Worm (Caenorhabditis elegans) whole organism, L3 larva: ENCODE data around the gene C45B11.2.

Experiments
- R02D3.7 ChIP-seq: fragments of 150-350 bp; optimal IDR thresholded peaks from 2 replicates; lab custom pipeline; 2014; ENCODE audit warnings: missing biosample characterization, missing genetic modification characterization
- aly-2 ChIP-seq: fragments of 150-350 bp; optimal IDR thresholded peaks from 2 replicates; lab custom pipeline; 2014; ENCODE audit warnings: missing biosample characterization, missing genetic modification characterization
- ama-1 ChIP-seq: fragments of 150-350 bp; optimal IDR thresholded peaks from 2 replicates; lab custom pipeline; 2018
- ceh-28 ChIP-seq: fragments of 150-350 bp; optimal IDR thresholded peaks from 2 replicates; lab custom pipeline; 2014; ENCODE audit warnings: missing biosample characterization, missing genetic modification reagents, missing genetic modification characterization
- egl-27 ChIP-seq: sonication (generic microtip); optimal IDR thresholded peaks from 4 replicates; lab custom pipeline; 2017; ENCODE audit warnings: missing biosample characterization, missing genetic modification reagents, missing genetic modification characterization
- egl-5 ChIP-seq: fragments of 150-350 bp; optimal IDR thresholded peaks from 2 replicates; lab custom pipeline; 2017; ENCODE audit warnings: missing biosample characterization, missing genetic modification reagents, missing genetic modification characterization, inconsistent platforms
- elt-1 ChIP-seq: fragments of 150-350 bp; optimal IDR thresholded peaks from 2 replicates; lab custom pipeline; 2014; ENCODE audit warnings: missing biosample characterization, missing genetic modification characterization
- elt-2 ChIP-seq: sonication (generic microtip); optimal IDR thresholded peaks from 2 replicates; lab custom pipeline; 2016; ENCODE audit warnings: missing genetic modification reagents, mild to moderate bottlenecking, missing genetic modification characterization, missing compliant biosample characterization
- elt-3 ChIP-seq, 3 experiments: fragments of 150-350 bp in 1 of 3; sonication (generic microtip) in 2 of 3; optimal IDR thresholded peaks; 2 replicates in 2 of 3; 4 replicates in 1 of 3; lab custom pipeline; 2014 to 2017; ENCODE audit warnings: missing biosample characterization in 3 of 3, missing genetic modification characterization in 3 of 3
- fkh-10 ChIP-seq: sonication (generic microtip); optimal IDR thresholded peaks from 2 replicates; lab custom pipeline; 2017; ENCODE audit warnings: missing biosample characterization, missing genetic modification reagents, missing genetic modification characterization
- fkh-2 ChIP-seq: fragments of 150-350 bp; optimal IDR thresholded peaks from 2 replicates; lab custom pipeline; 2014; ENCODE audit warnings: missing biosample characterization, missing genetic modification reagents, missing genetic modification characterization
- fos-1 ChIP-seq: fragments of 150-350 bp; optimal IDR thresholded peaks from 2 replicates; lab custom pipeline; 2014; ENCODE audit warnings: missing biosample characterization, missing genetic modification characterization
- hmg-11 ChIP-seq: sonication (generic microtip); optimal IDR thresholded peaks from 2 replicates; lab custom pipeline; 2016; ENCODE audit warnings: missing genetic modification characterization, missing compliant biosample characterization
- jun-1 ChIP-seq: fragments of 150-350 bp; optimal IDR thresholded peaks from 2 replicates; lab custom pipeline; 2014; ENCODE audit warnings: missing biosample characterization, missing genetic modification reagents, missing genetic modification characterization
- lin-15B ChIP-seq: fragments of 150-350 bp; optimal IDR thresholded peaks from 2 replicates; lab custom pipeline; 2014; ENCODE audit warnings: missing biosample characterization, missing genetic modification characterization
- lin-39 ChIP-seq: fragments of 150-350 bp; optimal IDR thresholded peaks from 2 replicates; lab custom pipeline; 2018; ENCODE audit warnings: missing biosample characterization, missing genetic modification reagents, missing genetic modification characterization
- mdl-1 ChIP-seq: fragments of 150-350 bp; optimal IDR thresholded peaks from 2 replicates; lab custom pipeline; 2014; ENCODE audit warnings: missing biosample characterization, missing genetic modification characterization
- nfya-1 ChIP-seq: sonication (generic microtip); optimal IDR thresholded peaks from 2 replicates; lab custom pipeline; 2017; ENCODE audit warnings: missing genetic modification characterization, mild to moderate bottlenecking, missing compliant biosample characterization, antibody characterized with exemption, moderate library complexity; ENCODE audit not compliant: insufficient read depth
- nhr-11 ChIP-seq: fragments of 150-350 bp; optimal IDR thresholded peaks from 2 replicates; lab custom pipeline; 2014; ENCODE audit warnings: missing biosample characterization, missing genetic modification characterization
- nhr-12 ChIP-seq: fragments of 150-350 bp; optimal IDR thresholded peaks from 2 replicates; lab custom pipeline; 2014; ENCODE audit warnings: missing biosample characterization, missing genetic modification characterization
- nhr-28 ChIP-seq: fragments of 150-350 bp; optimal IDR thresholded peaks from 2 replicates; lab custom pipeline; 2014; ENCODE audit warnings: missing biosample characterization, missing genetic modification characterization
- nhr-43 ChIP-seq: sonication (generic microtip); optimal IDR thresholded peaks from 2 replicates; lab custom pipeline; 2016; ENCODE audit warnings: mild to moderate bottlenecking, missing genetic modification characterization, missing compliant biosample characterization; ENCODE audit not compliant: poor library complexity, severe bottlenecking
- nhr-77 ChIP-seq: fragments of 150-350 bp; optimal IDR thresholded peaks from 2 replicates; lab custom pipeline; 2014; ENCODE audit warnings: missing biosample characterization, missing genetic modification characterization
- pha-4 ChIP-seq: fragments of 150-350 bp; optimal IDR thresholded peaks from 2 replicates; lab custom pipeline; 2014; ENCODE audit warnings: missing biosample characterization, missing genetic modification reagents, missing genetic modification characterization
- pqm-1 ChIP-seq: fragments of 150-350 bp; optimal IDR thresholded peaks from 2 replicates; lab custom pipeline; 2017; ENCODE audit warnings: missing biosample characterization, missing genetic modification characterization, inconsistent platforms
- skn-1 ChIP-seq: fragments of 150-350 bp; optimal IDR thresholded peaks from 2 replicates; lab custom pipeline; 2014; ENCODE audit warnings: missing biosample characterization, missing genetic modification characterization
- snpc-4 ChIP-seq: fragments of 150-350 bp; optimal IDR thresholded peaks from 2 replicates; lab custom pipeline; 2014; ENCODE audit warnings: missing biosample characterization, missing genetic modification characterization
- tbx-2 ChIP-seq: sonication (generic microtip); optimal IDR thresholded peaks from 2 replicates; lab custom pipeline; 2016; ENCODE audit warnings: mild to moderate bottlenecking, missing genetic modification characterization, missing compliant biosample characterization
- unc-62 ChIP-seq: fragments of 150-350 bp; sonication (generic microtip); optimal IDR thresholded peaks from 4 replicates; lab custom pipeline; 2014; ENCODE audit warnings: missing biosample characterization, missing genetic modification reagents, missing genetic modification characterization
- zag-1 ChIP-seq: fragments of 150-350 bp; optimal IDR thresholded peaks from 2 replicates; lab custom pipeline; 2014; ENCODE audit warnings: missing biosample characterization, missing genetic modification characterization
- ztf-11 ChIP-seq: fragments of 150-350 bp; optimal IDR thresholded peaks from 2 replicates; lab custom pipeline; 2014; ENCODE audit warnings: missing biosample characterization, missing genetic modification characterization
- ztf-4 ChIP-seq: fragments of 150-350 bp; optimal IDR thresholded peaks from 2 replicates; lab custom pipeline; 2014; ENCODE audit warnings: missing biosample characterization, missing genetic modification characterization

The C45B11.2 gene

ce11 chrV:11078874-11079273 is 36.4 kb downstream of the C45B11.2 start:
- no peak for TF ChIP-seq aly-2

ce11 chrV:11080345-11081102 is 38.0 kb downstream of the C45B11.2 start, which contains the start of gene act-1:
TSS of gene act-1 (plus strand) at chrV:11081052.
- TF ChIP-seq fkh-10 (GFP tag; lab: Kevin White, UChicago), result no peak
- peak; percentile 31 for TF ChIP-seq hmg-11 (tag; lab: Kevin White, UChicago)
- TF ChIP-seq nhr-28, result no peak
- peak; percentile 80 for TF ChIP-seq nfya-1
- TF ChIP-seq zag-1 (tag; lab: Kevin White, UChicago), result no peak
- TF ChIP-seq elt-1 (tag; lab: Kevin White, UChicago), result no peak
- TF ChIP-seq elt-2 (tag; lab: Kevin White, UChicago), result peak; percentile 89
- TF ChIP-seq fos-1 (tag; lab: Kevin White, UChicago), result peak; percentile 32
- TF ChIP-seq ama-1 (lab: Kevin White, UChicago), result peak; percentile 6
- peak; percentile 40 for TF ChIP-seq jun-1 (tag; lab: Kevin White, UChicago)
- TF ChIP-seq pqm-1 (tag; lab: Kevin White, UChicago), result peak; percentile 78
- TF ChIP-seq nhr-11 (tag; lab: Kevin White, UChicago), result peak; percentile 65
- no peak for TF ChIP-seq fkh-2 (tag; lab: Kevin White, UChicago)
- TF ChIP-seq pha-4 (tag; lab: Kevin White, UChicago), result peak; percentile 44
- TF ChIP-seq egl-5 (tag; lab: Kevin White, UChicago), result no peak
- TF ChIP-seq, all 47 proteins: peak for 9

- TF ChIP-seq nhr-11 (tag; lab: Kevin White, UChicago), result peak; percentile 90
- no peak for TF ChIP-seq nhr-12
- no peak for TF ChIP-seq elt-3 (tag; optimal IDR thresholded peaks at IDR 0.05; lab: Kevin White, UChicago)
- peak; percentile 7 for TF ChIP-seq lin-15B
- peak; percentile 12 for TF ChIP-seq nfya-1
- no peak for TF ChIP-seq unc-62 (GFP tag; lab: Kevin White, UChicago)
- TF ChIP-seq nhr-77, result no peak
- TF ChIP-seq pha-4 (tag; lab: Kevin White, UChicago), result peak; percentile 36
- peak; percentile 1 for TF ChIP-seq ceh-28 (tag; lab: Kevin White, UChicago)
- TF ChIP-seq tbx-2, result peak; percentile 17
- peak; percentile 75 for TF ChIP-seq ama-1 (lab: Kevin White, UChicago)
- TF ChIP-seq, all 47 proteins: peak for 7
Observed at ce11 chrV:11082475-11082874, 40.0 kb downstream of the C45B11.2 start.

- no peak for TF ChIP-seq skn-1 (tag; lab: Kevin White, UChicago)
- TF ChIP-seq elt-1 (tag; lab: Kevin White, UChicago), result no peak
Observed at ce11 chrV:11082964-11083363, 40.5 kb downstream of the C45B11.2 start.

ce11 chrV:11083691-11084090 is 41.2 kb downstream of the C45B11.2 start:
- peak; percentile 73 for TF ChIP-seq nfya-1
- TF ChIP-seq hmg-11 (tag; lab: Kevin White, UChicago), result peak; percentile 21
- TF ChIP-seq mdl-1 (tag; lab: Kevin White, UChicago), result peak; percentile 57
- no peak for TF ChIP-seq ztf-4
- peak; percentile 71 for TF ChIP-seq lin-39 (tag; lab: Kevin White, UChicago)

- TF ChIP-seq nhr-28 (no peak), lin-15B (no peak), elt-2 (tag; lab: Kevin White, UChicago) (peak; percentile 85), pqm-1 (tag; lab: Kevin White, UChicago) (peak; percentile 35), zag-1 (tag; lab: Kevin White, UChicago) (no peak), fkh-2 (tag; lab: Kevin White, UChicago) (no peak), R02D3.7 (no peak), nhr-43 (tag; lab: Kevin White, UChicago) (no peak), snpc-4 (no peak), ztf-11 (tag; lab: Kevin White, UChicago) (no peak), egl-27 (tag; lab: Kevin White, UChicago) (no peak), fos-1 (tag; lab: Kevin White, UChicago) (no peak)
Observed at ce11 chrV:11087119-11087518, 44.6 kb downstream of the C45B11.2 start.
